Worm (Caenorhabditis elegans) whole organism, young adult: ENCODE results near the gene C37C3.2.
A peak's percentile ranks its signal among the peaks of the same experiment; 100 is the strongest.

Experiments used
- B0261.1 ChIP-seq: sonication (generic microtip); optimal IDR thresholded peaks from 2 replicates; lab custom pipeline; 2016; ENCODE audit warnings: mild to moderate bottlenecking, missing genetic modification characterization, moderate library complexity, missing compliant biosample characterization
- C17E4.6 ChIP-seq: fragments of 200-800 bp; sonication (Bioruptor generic); IDR thresholded peaks from 2 replicates; pipeline ENCODE4 v1.3.6; 2022; ENCODE audit warnings: missing genetic modification reagents, missing genetic modification characterization, missing compliant biosample characterization
- F23B12.7 ChIP-seq: sonication (generic microtip); optimal IDR thresholded peaks from 2 replicates; lab custom pipeline; 2017; ENCODE audit warnings: missing genetic modification characterization, mild to moderate bottlenecking, missing compliant biosample characterization, antibody characterized with exemption, moderate library complexity; ENCODE audit not compliant: insufficient read depth
- F39B2.1 ChIP-seq: fragments of 200-800 bp; sonication (Bioruptor generic); IDR thresholded peaks from 2 replicates; pipeline ENCODE4 v1.3.6; 2022; ENCODE audit warnings: missing genetic modification reagents, missing genetic modification characterization, missing compliant biosample characterization
- F49E8.2 ChIP-seq: sonication (generic microtip); optimal IDR thresholded peaks from 3 replicates; lab custom pipeline; 2017; ENCODE audit warnings: missing genetic modification characterization, mild to moderate bottlenecking, missing compliant biosample characterization, antibody characterized with exemption, moderate library complexity; ENCODE audit not compliant: insufficient read depth
- F55B11.4 ChIP-seq: sonication (generic microtip); optimal IDR thresholded peaks from 2 replicates; lab custom pipeline; 2016; ENCODE audit warnings: missing compliant biosample characterization, missing genetic modification characterization, borderline replicate concordance; ENCODE audit not compliant: insufficient read depth
- K12H6.12 ChIP-seq: fragments of 200-800 bp; sonication (Bioruptor generic); optimal IDR thresholded peaks from 2 replicates; lab custom pipeline; 2018; ENCODE audit warnings: mild to moderate bottlenecking, missing genetic modification characterization, missing compliant biosample characterization
- T07F8.4 ChIP-seq: sonication (generic microtip); optimal IDR thresholded peaks from 2 replicates; lab custom pipeline; 2016; ENCODE audit warnings: mild to moderate bottlenecking, missing genetic modification characterization, moderate library complexity, missing compliant biosample characterization
- T26A5.8 ChIP-seq: sonication (generic microtip); optimal IDR thresholded peaks from 2 replicates; lab custom pipeline; 2016; ENCODE audit warnings: missing genetic modification characterization, missing compliant biosample characterization
- Y53G8AR.9 ChIP-seq: fragments of 200-800 bp; sonication (Bioruptor generic); conservative IDR thresholded peaks from 2 replicates; pipeline ENCODE4 v1.3.6; 2022; ENCODE audit warnings: missing genetic modification reagents, missing genetic modification characterization, missing compliant biosample characterization
- ZK185.1 ChIP-seq: sonication (generic microtip); optimal IDR thresholded peaks from 2 replicates; lab custom pipeline; 2016; ENCODE audit warnings: mild to moderate bottlenecking, missing genetic modification characterization, missing compliant biosample characterization; ENCODE audit not compliant: poor library complexity, severe bottlenecking
- akir-1 ChIP-seq: fragments of 200-800 bp; sonication (Bioruptor generic); optimal IDR thresholded peaks from 2 replicates; lab custom pipeline; 2018; ENCODE audit warnings: mild to moderate bottlenecking, missing genetic modification characterization, moderate library complexity, missing compliant biosample characterization
- attf-3 ChIP-seq: fragments of 200-800 bp; sonication (Bioruptor generic); conservative IDR thresholded peaks from 2 replicates; pipeline ENCODE4 v1.3.6; 2022; ENCODE audit warnings: missing genetic modification reagents, missing genetic modification characterization, missing compliant biosample characterization
- bed-1 ChIP-seq: fragments of 200-800 bp; sonication (Bioruptor generic); IDR thresholded peaks from 2 replicates; pipeline ENCODE4 v1.3.6; 2022; ENCODE audit warnings: missing genetic modification reagents, missing genetic modification characterization, missing compliant biosample characterization
- ceh-40 ChIP-seq: fragments of 200-800 bp; sonication (Bioruptor generic); IDR thresholded peaks from 2 replicates; pipeline ENCODE4 v1.3.6; 2022; ENCODE audit warnings: missing genetic modification characterization, missing compliant biosample characterization
- ceh-91 ChIP-seq: fragments of 200-800 bp; sonication (Bioruptor generic); IDR thresholded peaks from 2 replicates; pipeline ENCODE4 v1.3.6; 2022; ENCODE audit warnings: missing genetic modification reagents, missing genetic modification characterization, missing compliant biosample characterization
- chd-7 ChIP-seq: sonication (generic microtip); optimal IDR thresholded peaks from 2 replicates; lab custom pipeline; 2016; ENCODE audit warnings: mild to moderate bottlenecking, missing genetic modification characterization, moderate library complexity, missing compliant biosample characterization
- dpl-1 ChIP-seq: fragments of 150-350 bp; optimal IDR thresholded peaks from 2 replicates; lab custom pipeline; 2014; ENCODE audit warnings: missing biosample characterization, missing genetic modification reagents, missing genetic modification characterization
- egl-18 ChIP-seq: fragments of 200-800 bp; sonication (Bioruptor generic); IDR thresholded peaks from 2 replicates; pipeline ENCODE4 v1.3.6; 2022; ENCODE audit warnings: missing genetic modification reagents, missing genetic modification characterization, missing compliant biosample characterization
- egl-44 ChIP-seq: fragments of 200-800 bp; sonication (Bioruptor generic); IDR thresholded peaks from 2 replicates; pipeline ENCODE4 v1.3.6; 2022; ENCODE audit warnings: missing genetic modification reagents, missing genetic modification characterization, missing compliant biosample characterization
- gei-17 ChIP-seq: fragments of 200-800 bp; sonication (Bioruptor generic); optimal IDR thresholded peaks from 2 replicates; lab custom pipeline; 2018; ENCODE audit warnings: mild to moderate bottlenecking, missing genetic modification characterization, missing compliant biosample characterization
- let-526 ChIP-seq: fragments of 200-800 bp; sonication (Bioruptor generic); IDR thresholded peaks from 2 replicates; pipeline ENCODE4 v1.3.6; 2022; ENCODE audit warnings: missing genetic modification reagents, missing genetic modification characterization, missing compliant biosample characterization
- lin-26 ChIP-seq: fragments of 200-800 bp; sonication (Bioruptor generic); IDR thresholded peaks from 2 replicates; pipeline ENCODE4 v1.3.6; 2022; ENCODE audit warnings: missing genetic modification reagents, missing genetic modification characterization, missing compliant biosample characterization
- lin-35 ChIP-seq, 3 experiments: fragments of 150-350 bp in 2 of 3; sonication (generic microtip) in 1 of 3; optimal IDR thresholded peaks; 2 replicates each; lab custom pipeline; 2014 to 2018; ENCODE audit warnings: missing biosample characterization in 3 of 3, missing genetic modification characterization in 3 of 3, missing genetic modification reagents in 3 of 3
- lin-40 ChIP-seq: sonication (generic microtip); optimal IDR thresholded peaks from 2 replicates; lab custom pipeline; 2016; ENCODE audit warnings: missing genetic modification characterization, mild to moderate bottlenecking, missing compliant biosample characterization, missing genotype, missing genetic modification reagents
- lin-54 ChIP-seq: fragments of 200-800 bp; sonication (Bioruptor generic); optimal IDR thresholded peaks from 2 replicates; lab custom pipeline; 2018; ENCODE audit warnings: mild to moderate bottlenecking, missing genetic modification characterization, missing compliant biosample characterization
- lir-1 ChIP-seq: fragments of 200-800 bp; sonication (Bioruptor generic); conservative IDR thresholded peaks from 2 replicates; pipeline ENCODE4 v1.3.6; 2022; ENCODE audit warnings: missing genetic modification reagents, missing genetic modification characterization, missing compliant biosample characterization
- lsl-1 ChIP-seq: fragments of 200-800 bp; sonication (Bioruptor generic); optimal IDR thresholded peaks from 2 replicates; lab custom pipeline; 2018; ENCODE audit warnings: mild to moderate bottlenecking, missing genetic modification characterization, moderate library complexity, missing compliant biosample characterization
- madf-10 ChIP-seq: sonication (generic microtip); optimal IDR thresholded peaks from 2 replicates; lab custom pipeline; 2016; ENCODE audit warnings: mild to moderate bottlenecking, missing genetic modification characterization, missing compliant biosample characterization
- nfya-2 ChIP-seq: fragments of 200-800 bp; sonication (Bioruptor generic); IDR thresholded peaks from 2 replicates; pipeline ENCODE4 v1.3.6; 2022; ENCODE audit warnings: missing genetic modification reagents, missing genetic modification characterization, missing compliant biosample characterization
- nhr-27 ChIP-seq: fragments of 200-800 bp; sonication (Bioruptor generic); optimal IDR thresholded peaks from 2 replicates; lab custom pipeline; 2018; ENCODE audit warnings: mild to moderate bottlenecking, missing genetic modification characterization, moderate library complexity, missing compliant biosample characterization
- nhr-80 ChIP-seq: sonication (generic microtip); optimal IDR thresholded peaks from 2 replicates; lab custom pipeline; 2016; ENCODE audit warnings: missing genetic modification characterization, missing compliant biosample characterization
- nhr-90 ChIP-seq: sonication (generic microtip); optimal IDR thresholded peaks from 2 replicates; lab custom pipeline; 2016; ENCODE audit warnings: missing genotype, mild to moderate bottlenecking, missing genetic modification characterization, missing compliant biosample characterization
- pbrm-1 ChIP-seq: fragments of 200-800 bp; sonication (Bioruptor generic); IDR thresholded peaks from 2 replicates; pipeline ENCODE4 v1.3.6; 2022; ENCODE audit warnings: missing genetic modification reagents, missing genetic modification characterization, missing compliant biosample characterization
- rcor-1 ChIP-seq: fragments of 200-800 bp; sonication (Bioruptor generic); IDR thresholded peaks from 2 replicates; pipeline ENCODE4 v1.3.6; 2022; ENCODE audit warnings: missing genetic modification reagents, missing genetic modification characterization, missing compliant biosample characterization
- snpc-1.3 ChIP-seq: sonication (generic microtip); optimal IDR thresholded peaks from 2 replicates; lab custom pipeline; 2017; ENCODE audit warnings: missing genetic modification characterization, mild to moderate bottlenecking, missing compliant biosample characterization, antibody characterized with exemption, moderate library complexity, missing genotype, missing genetic modification reagents; ENCODE audit not compliant: insufficient read depth
- snpc-3.4 ChIP-seq: sonication (generic microtip); optimal IDR thresholded peaks from 2 replicates; lab custom pipeline; 2017; ENCODE audit warnings: missing genetic modification characterization, mild to moderate bottlenecking, missing compliant biosample characterization, antibody characterized with exemption, moderate library complexity, missing genotype, missing genetic modification reagents
- snpc-4 ChIP-seq, 5 experiments: fragments of 150-350 bp in 1 of 5; sonication (generic microtip) in 4 of 5; optimal IDR thresholded peaks; 2 replicates each; lab custom pipeline; 2014 to 2018; ENCODE audit warnings: missing genetic modification characterization in 5 of 5, missing biosample characterization in 3 of 5, antibody characterized with exemption in 2 of 5, mild to moderate bottlenecking in 2 of 5, missing compliant biosample characterization in 2 of 5, missing genotype in 2 of 5, moderate library complexity in 2 of 5, missing genetic modification reagents in 1 of 5
- somi-1 ChIP-seq: fragments of 200-800 bp; sonication (Bioruptor generic); optimal IDR thresholded peaks from 2 replicates; lab custom pipeline; 2018; ENCODE audit warnings: mild to moderate bottlenecking, missing genetic modification characterization, missing compliant biosample characterization
- sptf-2 ChIP-seq: fragments of 200-800 bp; sonication (Bioruptor generic); optimal IDR thresholded peaks from 2 replicates; lab custom pipeline; 2018; ENCODE audit warnings: mild to moderate bottlenecking, missing genetic modification characterization, missing compliant biosample characterization
- tlf-1 ChIP-seq: fragments of 200-800 bp; sonication (Bioruptor generic); optimal IDR thresholded peaks from 2 replicates; lab custom pipeline; 2018; ENCODE audit warnings: mild to moderate bottlenecking, missing genetic modification characterization, missing compliant biosample characterization
- unc-130 ChIP-seq: sonication (generic microtip); optimal IDR thresholded peaks from 2 replicates; lab custom pipeline; 2016; ENCODE audit warnings: missing genetic modification reagents, missing genetic modification characterization, missing compliant biosample characterization
- zfh-2 ChIP-seq: fragments of 200-800 bp; sonication (Bioruptor generic); conservative IDR thresholded peaks from 2 replicates; pipeline ENCODE4 v1.3.6; 2022; ENCODE audit warnings: missing genetic modification reagents, missing genetic modification characterization, missing compliant biosample characterization
- ztf-18 ChIP-seq: sonication (generic microtip); optimal IDR thresholded peaks from 2 replicates; lab custom pipeline; 2016; ENCODE audit warnings: missing genotype, mild to moderate bottlenecking, missing genetic modification characterization, missing compliant biosample characterization
- ztf-26 ChIP-seq: sonication (generic microtip); optimal IDR thresholded peaks from 2 replicates; lab custom pipeline; 2017; ENCODE audit warnings: missing genetic modification characterization, missing compliant biosample characterization
- ztf-6 ChIP-seq: fragments of 200-800 bp; sonication (Bioruptor generic); IDR thresholded peaks from 2 replicates; pipeline ENCODE4 v1.3.6; 2022; ENCODE audit warnings: missing genetic modification reagents, missing genetic modification characterization, missing compliant biosample characterization

The C37C3.2 gene

DNA sequence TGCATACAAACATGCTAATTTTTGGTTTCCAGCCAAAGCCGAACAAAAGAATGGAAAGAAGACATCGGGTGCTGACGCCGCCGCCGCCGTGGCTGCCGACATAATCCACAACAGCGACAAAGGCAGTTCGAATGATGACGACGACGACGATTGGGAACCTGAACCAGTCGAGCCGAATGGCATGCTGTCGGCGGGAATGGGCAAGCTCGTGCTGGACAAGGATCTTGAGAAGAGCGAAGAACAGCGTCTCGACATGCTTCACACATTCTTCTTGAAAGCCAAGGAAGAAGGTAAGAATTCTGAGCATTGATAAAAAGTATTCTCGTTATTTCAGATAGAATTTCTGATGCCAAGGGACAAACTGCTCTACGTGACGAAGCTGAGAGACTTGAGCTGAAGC lies 897 bp downstream of the C37C3.2 start:
- TF ChIP-seq zfh-2 (GFP tag; lab: Robert Waterston, UW) = peak; percentile 62
- no peak for TF ChIP-seq egl-44

- TF ChIP-seq lin-40 (tag; lab: Kevin White, UChicago) (peak; percentile 3), unc-130 (no peak), nhr-27 (tag; lab: Kevin White, UChicago) (no peak), let-526 (GFP tag; lab: Robert Waterston, UW) (0 out of 2 replicates have a peak, but pooled peaks have one; percentile 9), lin-26 (GFP tag; lab: Robert Waterston, UW) (no peak), snpc-3.4 (tag; lab: Kevin White, UChicago) (no peak), pbrm-1 (no peak), B0261.1 (tag; lab: Kevin White, UChicago) (no peak), lin-54 (GFP tag; lab: Kevin White, UChicago) (peak; percentile 9), dpl-1 (no peak), ceh-40 (GFP tag; lab: Robert Waterston, UW) (no peak), sptf-2 (GFP tag; lab: Kevin White, UChicago) (no peak), T07F8.4 (tag; lab: Kevin White, UChicago) (no peak), tlf-1 (GFP tag; lab: Kevin White, UChicago) (peak; percentile 57), ZK185.1 (tag; lab: Kevin White, UChicago) (no peak), akir-1 (no peak), snpc-4 (GFP tag; optimal IDR thresholded peaks at IDR 0.05; lab: Kevin White, UChicago) (peak; percentile 9), snpc-4 (tag; optimal IDR thresholded peaks at IDR 0.05; lab: Kevin White, UChicago) (peak in 2 of 4 experiments; percentile 24 to 39), bed-1 (GFP tag; lab: Robert Waterston, UW) (no peak), K12H6.12 (tag; lab: Kevin White, UChicago) (no peak), F39B2.1 (GFP tag; lab: Robert Waterston, UW) (no peak), gei-17 (GFP tag; lab: Kevin White, UChicago) (no peak), nfya-2 (no peak), nhr-80 (tag; lab: Kevin White, UChicago) (no peak), F23B12.7 (tag; lab: Kevin White, UChicago) (no peak), C17E4.6 (GFP tag; lab: Robert Waterston, UW) (no peak), lsl-1 (GFP tag; lab: Kevin White, UChicago) (no peak), Y53G8AR.9 (no peak), lir-1 (GFP tag; lab: Robert Waterston, UW) (no peak), madf-10 (tag; lab: Kevin White, UChicago) (no peak), ztf-26 (tag; lab: Kevin White, UChicago) (no peak), F55B11.4 (tag; lab: Kevin White, UChicago) (no peak), snpc-1.3 (tag; lab: Kevin White, UChicago) (no peak), lin-35 (GFP tag; optimal IDR thresholded peaks at IDR 0.05; lab: Kevin White, UChicago) (peak in 1 of 3 experiments; percentile 3), F49E8.2 (no peak), somi-1 (no peak), ztf-18 (tag; lab: Kevin White, UChicago) (no peak), attf-3 (GFP tag; lab: Robert Waterston, UW) (no peak), egl-18 (GFP tag; lab: Robert Waterston, UW) (no peak), rcor-1 (no peak), ceh-91 (GFP tag; lab: Robert Waterston, UW) (no peak), nhr-90 (no peak), chd-7 (tag; lab: Kevin White, UChicago) (peak; percentile 75), T26A5.8 (tag; lab: Kevin White, UChicago) (peak; percentile 11), ztf-6 (no peak)
Measured at ce11 chrV:7857931-7858330, 2.2 kb downstream of the C37C3.2 start, which contains the start of gene C37C3.1. C37C3.1 (plus strand) TSS chrV:7857963.
